Worm (Caenorhabditis elegans) whole organism, late embryonic: ENCODE measurements around the gene oatr-1.

Experiments used
- F13H6.1 ChIP-seq: sonication (generic microtip); optimal IDR thresholded peaks from 2 replicates; lab custom pipeline; 2016; ENCODE audit warnings: missing genetic modification characterization, missing compliant biosample characterization
- ceh-45 ChIP-seq: fragments of 200-800 bp; sonication (Bioruptor generic); IDR thresholded peaks from 2 replicates; pipeline ENCODE4 v1.3.6; 2022; ENCODE audit warnings: missing genetic modification reagents, missing genetic modification characterization, missing compliant biosample characterization
- ceh-48 ChIP-seq: sonication (generic microtip); optimal IDR thresholded peaks from 2 replicates; lab custom pipeline; 2016; ENCODE audit warnings: missing genetic modification characterization, inconsistent platforms, missing compliant biosample characterization
- dmd-4 ChIP-seq: sonication (generic microtip); optimal IDR thresholded peaks from 2 replicates; lab custom pipeline; 2016; ENCODE audit warnings: borderline replicate concordance, missing genetic modification characterization, missing compliant biosample characterization
- elt-2 ChIP-seq: sonication (generic microtip); optimal IDR thresholded peaks from 2 replicates; lab custom pipeline; 2016; ENCODE audit warnings: missing genetic modification reagents, missing genetic modification characterization, missing compliant biosample characterization
- gmeb-2 ChIP-seq: sonication (generic microtip); optimal IDR thresholded peaks from 2 replicates; lab custom pipeline; 2016; ENCODE audit warnings: missing genetic modification characterization, inconsistent platforms, missing compliant biosample characterization
- madf-2 ChIP-seq: sonication (generic microtip); optimal IDR thresholded peaks from 2 replicates; lab custom pipeline; 2017; ENCODE audit warnings: missing genetic modification characterization, missing compliant biosample characterization
- nfya-1 ChIP-seq: sonication (generic microtip); optimal IDR thresholded peaks from 2 replicates; lab custom pipeline; 2017; ENCODE audit warnings: missing genetic modification characterization, mild to moderate bottlenecking, missing compliant biosample characterization, antibody characterized with exemption, moderate library complexity
- pax-1 ChIP-seq: fragments of 150-350 bp; optimal IDR thresholded peaks from 2 replicates; lab custom pipeline; 2014; ENCODE audit warnings: missing biosample characterization, missing genetic modification characterization
- pha-2 ChIP-seq: sonication (generic microtip); optimal IDR thresholded peaks from 2 replicates; lab custom pipeline; 2017; ENCODE audit warnings: mild to moderate bottlenecking, missing genetic modification characterization, missing compliant biosample characterization
- pha-4 ChIP-seq: fragments of 150-350 bp; optimal IDR thresholded peaks from 2 replicates; lab custom pipeline; 2018; ENCODE audit warnings: missing biosample characterization, missing genetic modification reagents, missing genetic modification characterization
- pqm-1 ChIP-seq: sonication (generic microtip); optimal IDR thresholded peaks from 2 replicates; lab custom pipeline; 2016; ENCODE audit warnings: missing genetic modification characterization, missing compliant biosample characterization
- pros-1 ChIP-seq: fragments of 150-350 bp; optimal IDR thresholded peaks from 2 replicates; lab custom pipeline; 2014; ENCODE audit warnings: missing biosample characterization, missing genetic modification reagents, missing genetic modification characterization

DNA sequence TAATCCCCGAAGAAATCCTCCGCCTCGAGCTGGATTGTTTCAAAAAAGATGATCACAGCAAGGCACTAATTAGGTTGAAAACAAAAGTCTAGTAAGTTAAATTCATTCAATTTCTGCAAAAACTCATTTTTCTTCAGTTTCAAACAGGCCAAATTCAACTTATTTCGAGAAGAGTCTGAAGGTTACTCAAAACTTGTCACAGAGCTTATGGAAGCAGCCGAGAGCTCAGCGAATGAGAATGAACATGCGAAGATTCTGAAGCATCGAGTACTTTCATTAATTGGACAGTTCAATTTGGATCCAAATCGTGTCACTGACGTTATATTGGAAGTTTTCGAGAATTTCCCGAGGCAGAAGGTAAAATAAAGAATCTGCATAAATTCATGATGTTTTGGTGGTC, 27.5 kb downstream of the oatr-1 start:
- TF ChIP-seq ceh-48 (tag; lab: Kevin White, UChicago) = no peak
- no peak for TF ChIP-seq nfya-1 (tag; lab: Kevin White, UChicago)
- no peak for TF ChIP-seq pax-1 (tag; lab: Kevin White, UChicago)
- no peak for TF ChIP-seq pros-1 (tag; lab: Kevin White, UChicago)
- no peak for TF ChIP-seq pqm-1
- TF ChIP-seq pha-4 (tag; lab: Kevin White, UChicago) = no peak
- TF ChIP-seq pha-2 (tag; lab: Kevin White, UChicago) = no peak
- TF ChIP-seq F13H6.1 (tag; lab: Kevin White, UChicago) = no peak
- no peak for TF ChIP-seq dmd-4 (tag; lab: Kevin White, UChicago)
- no peak for TF ChIP-seq ceh-45 (GFP tag; lab: Robert Waterston, UW)
- TF ChIP-seq elt-2 (tag; lab: Kevin White, UChicago) = no peak
- no peak for TF ChIP-seq gmeb-2
- TF ChIP-seq madf-2 (tag; lab: Kevin White, UChicago) = no peak
